Fruit fly (Drosophila melanogaster) whole organism, embryonic: Measurements from ENCODE around the gene CG8925.
A peak's percentile ranks its signal among the peaks of the same experiment; 100 is the strongest.

ENCODE experiments used
- Ada2b ChIP-seq: fragments of 200-800 bp; sonication (Bioruptor generic); IDR thresholded peaks from 2 replicates; pipeline ENCODE4 v1.3.6; 2022; ENCODE audit warnings: missing biosample characterization, missing genetic modification characterization
- Aef1 ChIP-seq: fragments of 200-800 bp; sonication (Bioruptor generic); IDR thresholded peaks from 3 replicates; pipeline ENCODE4 v1.3.6; 2022; ENCODE audit warnings: missing biosample characterization, missing genetic modification characterization
- CG1024 ChIP-seq: fragments of 200-800 bp; sonication (Bioruptor generic); IDR thresholded peaks from 2 replicates; pipeline ENCODE4 v1.3.6; 2022; ENCODE audit warnings: missing biosample characterization, missing genetic modification characterization
- CG10654 ChIP-seq: fragments of 200-800 bp; sonication (Bioruptor generic); optimal IDR thresholded peaks from 2 replicates; lab custom pipeline; 2016; ENCODE audit warnings: missing biosample characterization, missing genetic modification characterization
- CG11247 ChIP-seq: fragments of 200-800 bp; sonication (Bioruptor generic); IDR thresholded peaks from 2 replicates; pipeline ENCODE4 v1.3.6; 2022; ENCODE audit warnings: missing biosample characterization, missing genetic modification characterization
- CG11504 ChIP-seq: fragments of 200-800 bp; sonication (Bioruptor generic); optimal IDR thresholded peaks from 3 replicates; lab custom pipeline; 2019; ENCODE audit warnings: missing biosample characterization, mild to moderate bottlenecking, missing genetic modification characterization, moderate library complexity
- CG11696 ChIP-seq: fragments of 200-800 bp; sonication (Bioruptor generic); IDR thresholded peaks from 2 replicates; pipeline ENCODE4 v1.3.6; 2022; ENCODE audit warnings: missing biosample characterization, missing genetic modification characterization
- CG12391 ChIP-seq: fragments of 200-800 bp; sonication (Bioruptor generic); optimal IDR thresholded peaks from 3 replicates; lab custom pipeline; 2018; ENCODE audit warnings: missing biosample characterization, mild to moderate bottlenecking, missing genetic modification characterization, moderate library complexity
- CG17359 ChIP-seq: fragments of 200-800 bp; sonication (Bioruptor generic); optimal IDR thresholded peaks from 3 replicates; lab custom pipeline; 2018; ENCODE audit warnings: missing biosample characterization, mild to moderate bottlenecking, missing genetic modification characterization, moderate library complexity
- CG17612 ChIP-seq: fragments of 200-800 bp; sonication (Bioruptor generic); IDR thresholded peaks from 2 replicates; pipeline ENCODE4 v1.3.6; 2022; ENCODE audit warnings: missing biosample characterization, missing genetic modification characterization
- CG2199 ChIP-seq: fragments of 200-800 bp; sonication (Bioruptor generic); IDR thresholded peaks from 3 replicates; pipeline ENCODE4 v1.3.6; 2022; ENCODE audit warnings: missing biosample characterization, missing genetic modification characterization
- CG2712 ChIP-seq: fragments of 200-800 bp; optimal IDR thresholded peaks from 3 replicates; lab custom pipeline; 2019; ENCODE audit warnings: missing biosample characterization, mild to moderate bottlenecking, missing genetic modification characterization, moderate library complexity
- CG2889 ChIP-seq: fragments of 200-800 bp; sonication (Bioruptor generic); IDR thresholded peaks from 3 replicates; pipeline ENCODE4 v1.3.6; 2022; ENCODE audit warnings: missing biosample characterization, missing genetic modification characterization
- CG4854 ChIP-seq: fragments of 200-800 bp; sonication (Bioruptor generic); optimal IDR thresholded peaks from 2 replicates; lab custom pipeline; 2016; ENCODE audit warnings: missing biosample characterization, missing genetic modification characterization, inconsistent platforms
- CG7745 ChIP-seq: fragments of 200-800 bp; sonication (Bioruptor generic); optimal IDR thresholded peaks from 2 replicates; lab custom pipeline; 2018; ENCODE audit warnings: missing biosample characterization, mild to moderate bottlenecking, missing genetic modification characterization, moderate library complexity
- D ChIP-seq, 2 experiments: fragments of 200-800 bp in 1 of 2; fragments of >200 bp in 1 of 2; sonication (Bioruptor generic) in 1 of 2; optimal IDR thresholded peaks; 2 replicates in 1 of 2; 3 replicates in 1 of 2; lab custom pipeline; 2017; ENCODE audit warnings: mild to moderate bottlenecking in 1 of 2, missing biosample characterization in 1 of 2, missing genetic modification characterization in 1 of 2, missing genetic modification reagents in 1 of 2
- E2f1 ChIP-seq: fragments of 200-800 bp; sonication (Bioruptor generic); IDR thresholded peaks from 2 replicates; pipeline ENCODE4 v1.3.6; 2022; ENCODE audit warnings: missing biosample characterization, missing genetic modification characterization
- Jarid2 ChIP-seq: fragments of 200-800 bp; sonication (Bioruptor generic); optimal IDR thresholded peaks from 3 replicates; lab custom pipeline; 2017; ENCODE audit warnings: mild to moderate bottlenecking, missing biosample characterization, missing genetic modification reagents, missing genetic modification characterization
- Med ChIP-seq: fragments of 200-800 bp; sonication (Bioruptor generic); peaks from one replicate; lab custom pipeline; 2016; ENCODE audit warnings: missing biosample characterization, missing genetic modification characterization, mild to moderate bottlenecking, inconsistent platforms, moderate library complexity
- NFAT ChIP-seq: fragments of 200-800 bp; sonication (Bioruptor generic); IDR thresholded peaks from 2 replicates; pipeline ENCODE4 v1.3.6; 2022; ENCODE audit warnings: missing biosample characterization, missing genetic modification characterization
- NfI ChIP-seq: fragments of 200-800 bp; sonication (Bioruptor generic); optimal IDR thresholded peaks from 3 replicates; lab custom pipeline; 2018; ENCODE audit warnings: missing biosample characterization, mild to moderate bottlenecking, missing genetic modification characterization, moderate library complexity
- PHDP ChIP-seq: fragments of 200-800 bp; sonication (Bioruptor generic); optimal IDR thresholded peaks from 3 replicates; lab custom pipeline; 2018; ENCODE audit warnings: missing biosample characterization, mild to moderate bottlenecking, missing genetic modification characterization, moderate library complexity
- Sry-β ChIP-seq: fragments of 200-800 bp; sonication (Bioruptor generic); optimal IDR thresholded peaks from 2 replicates; lab custom pipeline; 2018; ENCODE audit warnings: missing biosample characterization, mild to moderate bottlenecking, missing genetic modification characterization, moderate library complexity
- ac ChIP-seq: fragments of 200-800 bp; sonication (Bioruptor generic); optimal IDR thresholded peaks from 3 replicates; lab custom pipeline; 2017; ENCODE audit warnings: missing biosample characterization, mild to moderate bottlenecking, missing genetic modification characterization
- al ChIP-seq: fragments of 200-800 bp; sonication (Bioruptor generic); IDR thresholded peaks from 2 replicates; pipeline ENCODE4 v1.3.6; 2022; ENCODE audit warnings: missing biosample characterization, missing genetic modification characterization
- amos ChIP-seq: fragments of 200-800 bp; sonication (Bioruptor generic); IDR thresholded peaks from 2 replicates; pipeline ENCODE4 v1.3.6; 2022; ENCODE audit warnings: missing biosample characterization, missing genetic modification characterization; ENCODE audit not compliant: partially characterized antibody
- az2 ChIP-seq: fragments of 200-800 bp; sonication (Bioruptor generic); optimal IDR thresholded peaks from 3 replicates; lab custom pipeline; 2016; ENCODE audit warnings: missing biosample characterization, missing genetic modification characterization
- bbx ChIP-seq: fragments of 200-800 bp; sonication (Bioruptor generic); IDR thresholded peaks from 2 replicates; pipeline ENCODE4 v1.3.6; 2022; ENCODE audit warnings: missing biosample characterization, missing genetic modification characterization; ENCODE audit not compliant: partially characterized antibody
- cato ChIP-seq: fragments of 200-800 bp; sonication (Bioruptor generic); optimal IDR thresholded peaks from 2 replicates; lab custom pipeline; 2016; ENCODE audit warnings: missing biosample characterization, missing genetic modification characterization, borderline replicate concordance
- chm ChIP-seq: fragments of 200-800 bp; sonication (Bioruptor generic); IDR thresholded peaks from 2 replicates; pipeline ENCODE4 v1.3.6; 2022; ENCODE audit warnings: missing biosample characterization, missing genetic modification characterization
- chn ChIP-seq: fragments of 200-800 bp; sonication (Bioruptor generic); optimal IDR thresholded peaks from 2 replicates; lab custom pipeline; 2016; ENCODE audit warnings: missing biosample characterization, missing genetic modification characterization
- dmrt99B ChIP-seq: fragments of 200-800 bp; sonication (Bioruptor generic); optimal IDR thresholded peaks from 2 replicates; lab custom pipeline; 2018; ENCODE audit warnings: missing biosample characterization, mild to moderate bottlenecking, missing genetic modification characterization, moderate library complexity
- eyg ChIP-seq: fragments of 200-800 bp; sonication (Bioruptor generic); optimal IDR thresholded peaks from 3 replicates; lab custom pipeline; 2016; ENCODE audit warnings: missing biosample characterization, missing genetic modification characterization
- gcm ChIP-seq: fragments of 200-800 bp; sonication (Bioruptor generic); optimal IDR thresholded peaks from 2 replicates; lab custom pipeline; 2019; ENCODE audit warnings: missing biosample characterization, mild to moderate bottlenecking, missing genetic modification characterization, moderate library complexity
- gsb-n ChIP-seq: fragments of 200-800 bp; sonication (Bioruptor generic); optimal IDR thresholded peaks from 3 replicates; lab custom pipeline; 2018; ENCODE audit warnings: missing biosample characterization, mild to moderate bottlenecking, missing genetic modification characterization
- kni ChIP-seq: fragments of 200-800 bp; sonication (Bioruptor generic); optimal IDR thresholded peaks from 3 replicates; lab custom pipeline; 2017; ENCODE audit warnings: mild to moderate bottlenecking, missing biosample characterization, missing genetic modification reagents, missing genetic modification characterization
- lola ChIP-seq, 3 experiments: fragments of >200 bp in 2 of 3; fragments of 200-800 bp in 1 of 3; sonication (Bioruptor generic) in 1 of 3; optimal IDR thresholded peaks; 2 replicates each; lab custom pipeline; 2017 to 2019; ENCODE audit warnings: missing biosample characterization in 3 of 3, missing genetic modification characterization in 3 of 3, mild to moderate bottlenecking in 1 of 3, moderate library complexity in 1 of 3
- luna ChIP-seq: fragments of 200-800 bp; sonication (Bioruptor generic); optimal IDR thresholded peaks from 2 replicates; lab custom pipeline; 2016; ENCODE audit warnings: missing biosample characterization, missing genetic modification characterization
- nerfin-1 ChIP-seq: fragments of 200-800 bp; sonication (Bioruptor generic); optimal IDR thresholded peaks from 3 replicates; lab custom pipeline; 2019; ENCODE audit warnings: missing biosample characterization, mild to moderate bottlenecking, missing genetic modification characterization, moderate library complexity
- row ChIP-seq: fragments of 200-800 bp; sonication (Bioruptor generic); IDR thresholded peaks from 3 replicates; pipeline ENCODE4 v1.3.6; 2022; ENCODE audit warnings: missing biosample characterization, missing genetic modification characterization
- slp2 ChIP-seq: fragments of 200-800 bp; sonication (Bioruptor generic); optimal IDR thresholded peaks from 2 replicates; lab custom pipeline; 2016; ENCODE audit warnings: missing biosample characterization, missing genetic modification characterization
- sna ChIP-seq: fragments of 200-800 bp; sonication (Bioruptor generic); IDR thresholded peaks from 2 replicates; pipeline ENCODE4 v1.3.6; 2022; ENCODE audit warnings: missing biosample characterization, missing genetic modification characterization; ENCODE audit not compliant: partially characterized antibody
- sqz ChIP-seq: fragments of 200-800 bp; sonication (Bioruptor generic); optimal IDR thresholded peaks from 3 replicates; lab custom pipeline; 2018; ENCODE audit warnings: missing biosample characterization, mild to moderate bottlenecking, missing genetic modification characterization
- stc ChIP-seq: fragments of 200-800 bp; sonication (Bioruptor generic); IDR thresholded peaks from 2 replicates; pipeline ENCODE4 v1.3.6; 2022; ENCODE audit warnings: missing biosample characterization, missing genetic modification characterization
- tll ChIP-seq, 2 experiments: fragments of 200-800 bp in 1 of 2; fragments of >200 bp in 1 of 2; sonication (Bioruptor generic) in 1 of 2; optimal IDR thresholded peaks; 2 replicates each; lab custom pipeline; 2017 to 2019; ENCODE audit warnings: missing biosample characterization in 2 of 2, missing genetic modification characterization in 2 of 2, mild to moderate bottlenecking in 1 of 2, moderate library complexity in 1 of 2
- unc-4 ChIP-seq: fragments of 200-800 bp; sonication (Bioruptor generic); IDR thresholded peaks from 2 replicates; pipeline ENCODE4 v1.3.6; 2022; ENCODE audit warnings: missing biosample characterization, missing genetic modification characterization; ENCODE audit not compliant: partially characterized antibody
- unpg ChIP-seq: fragments of 200-800 bp; sonication (Bioruptor generic); optimal IDR thresholded peaks from 3 replicates; lab custom pipeline; 2018; ENCODE audit warnings: missing biosample characterization, mild to moderate bottlenecking, missing genetic modification characterization, moderate library complexity

CG8925 gene

dm6 chr3R:16146632-16147453 is 24.9 kb upstream of the CG8925 start, which contains the start of the genes Mic26-27 and CG5916 (continued):
- TF ChIP-seq CG10654 (peak; percentile 64), amos (peak; percentile 98), row (GFP tag; lab: Robert Waterston, UW) (peak; percentile 87), Ada2b (GFP tag; lab: Robert Waterston, UW) (peak; percentile 83), sqz (no peak), CG11247 (GFP tag; lab: Robert Waterston, UW) (peak; percentile 76), ac (GFP tag; lab: Kevin White, UChicago) (no peak), PHDP (tag; lab: Kevin White, UChicago) (peak; percentile 80), unpg (GFP tag; lab: Kevin White, UChicago) (peak; percentile 60), Sry-β (GFP tag; lab: Kevin White, UChicago) (no peak), tll (GFP tag; optimal IDR thresholded peaks at IDR 0.05; lab: Kevin White, UChicago) (peak; percentile 7 to 92), slp2 (peak; percentile 69), sna (GFP tag; lab: Robert Waterston, UW) (peak; percentile 100), gcm (GFP tag; lab: Kevin White, UChicago) (peak; percentile 18), CG11504 (no peak), Med (GFP tag; lab: Kevin White, UChicago) (peak; percentile 95), CG2712 (tag; lab: Kevin White, UChicago) (peak; percentile 85), NFAT (GFP tag; lab: Robert Waterston, UW) (peak; percentile 82), kni (GFP tag; lab: Kevin White, UChicago) (peak; percentile 82), CG17612 (no peak), dmrt99B (tag; lab: Kevin White, UChicago) (no peak), CG2199 (no peak; the same call in 1 of the 3 replicates), bbx (GFP tag; lab: Robert Waterston, UW) (peak; percentile 96), E2f1 (GFP tag; lab: Robert Waterston, UW) (peak; percentile 82), unc-4 (GFP tag; lab: Robert Waterston, UW) (peak; percentile 99), cato (GFP tag; lab: Kevin White, UChicago) (peak; percentile 22), az2 (GFP tag; lab: Kevin White, UChicago) (peak; percentile 58), CG7745 (tag; lab: Kevin White, UChicago) (no peak), CG12391 (tag; lab: Kevin White, UChicago) (peak; percentile 85), eyg (peak; percentile 67), CG4854 (GFP tag; lab: Kevin White, UChicago) (peak; percentile 54), D (optimal IDR thresholded peaks at IDR 0.05; lab: Kevin White, UChicago) (peak; percentile 11), D (GFP tag; optimal IDR thresholded peaks at IDR 0.05; lab: Kevin White, UChicago) (peak; percentile 23), Aef1 (peak; percentile 88), NfI (GFP tag; lab: Kevin White, UChicago) (peak; percentile 56), stc (GFP tag; lab: Robert Waterston, UW) (no peak; the same call in 1 of the 2 replicates), CG11696 (no peak), nerfin-1 (tag; lab: Kevin White, UChicago) (peak; percentile 82), al (GFP tag; lab: Robert Waterston, UW) (peak; percentile 60; the same call in 1 of the 2 replicates), lola (GFP tag; optimal IDR thresholded peaks at IDR 0.05; lab: Kevin White, UChicago) (peak in 1 of 3 experiments; percentile 95), Jarid2 (GFP tag; lab: Kevin White, UChicago) (no peak), CG1024 (GFP tag; lab: Robert Waterston, UW) (peak; percentile 72), chm (GFP tag; lab: Robert Waterston, UW) (peak; percentile 69), luna (GFP tag; lab: Kevin White, UChicago) (peak; percentile 33), gsb-n (tag; lab: Kevin White, UChicago) (peak; percentile 65), chn (GFP tag; lab: Kevin White, UChicago) (peak; percentile 86), CG2889 (GFP tag; lab: Robert Waterston, UW) (peak; percentile 75; the same call in 1 of the 3 replicates), CG17359 (peak; percentile 29)
